Fruit fly (Drosophila melanogaster) whole organism, embryonic: ENCODE results near the gene CG5255.

ENCODE experiments used
- CG10366 ChIP-seq: fragments of 200-800 bp; sonication (Bioruptor generic); IDR thresholded peaks from 2 replicates; pipeline ENCODE4 v1.3.6; 2022; ENCODE audit warnings: missing biosample characterization, missing genetic modification characterization
- CG11504 ChIP-seq: fragments of 200-800 bp; sonication (Bioruptor generic); optimal IDR thresholded peaks from 3 replicates; lab custom pipeline; 2019; ENCODE audit warnings: missing biosample characterization, mild to moderate bottlenecking, missing genetic modification characterization, moderate library complexity
- CG1647 ChIP-seq: fragments of 200-800 bp; sonication (Bioruptor generic); optimal IDR thresholded peaks from 3 replicates; lab custom pipeline; 2016; ENCODE audit warnings: missing biosample characterization, missing genetic modification characterization
- CG18599 ChIP-seq: fragments of 200-800 bp; sonication (Bioruptor generic); optimal IDR thresholded peaks from 3 replicates; lab custom pipeline; 2017; ENCODE audit warnings: missing biosample characterization, missing genetic modification characterization, mild to moderate bottlenecking, moderate library complexity, missing genetic modification reagents
- CG3281 ChIP-seq: fragments of 200-800 bp; sonication (Bioruptor generic); optimal IDR thresholded peaks from 3 replicates; lab custom pipeline; 2017; ENCODE audit warnings: missing biosample characterization, mild to moderate bottlenecking, missing genetic modification characterization
- Hmr ChIP-seq: fragments of 200-800 bp; sonication (Bioruptor generic); optimal IDR thresholded peaks from 3 replicates; lab custom pipeline; 2017; ENCODE audit warnings: mild to moderate bottlenecking, missing biosample characterization, missing genetic modification reagents, missing genetic modification characterization
- Meics ChIP-seq: fragments of 200-800 bp; sonication (Bioruptor generic); optimal IDR thresholded peaks from 2 replicates; lab custom pipeline; 2017; ENCODE audit warnings: missing biosample characterization, mild to moderate bottlenecking, missing genetic modification characterization
- cwo ChIP-seq: fragments of 200-800 bp; sonication (Bioruptor generic); optimal IDR thresholded peaks from 3 replicates; lab custom pipeline; 2017; ENCODE audit warnings: missing biosample characterization, missing genetic modification characterization, mild to moderate bottlenecking, moderate library complexity, missing genetic modification reagents
- hkb ChIP-seq, 2 experiments: fragments of 200-800 bp in 1 of 2; fragments of >200 bp in 1 of 2; sonication (Bioruptor generic) in 1 of 2; IDR thresholded peaks in 1 of 2; optimal IDR thresholded peaks in 1 of 2; 2 replicates each; pipeline versions ENCODE4 v1.3.6 to Lab custom; 2017 to 2022; ENCODE audit warnings: missing biosample characterization in 1 of 2, missing genetic modification characterization in 1 of 2
- lab ChIP-seq: fragments of 200-800 bp; sonication (Bioruptor generic); optimal IDR thresholded peaks from 3 replicates; lab custom pipeline; 2017; ENCODE audit warnings: missing biosample characterization, missing genetic modification characterization, mild to moderate bottlenecking, moderate library complexity, missing genetic modification reagents
- sens ChIP-seq: fragments of 200-800 bp; sonication (Bioruptor generic); peaks from one replicate; lab custom pipeline; 2016; ENCODE audit warnings: missing biosample characterization, missing genetic modification characterization

The CG5255 gene

DNA sequence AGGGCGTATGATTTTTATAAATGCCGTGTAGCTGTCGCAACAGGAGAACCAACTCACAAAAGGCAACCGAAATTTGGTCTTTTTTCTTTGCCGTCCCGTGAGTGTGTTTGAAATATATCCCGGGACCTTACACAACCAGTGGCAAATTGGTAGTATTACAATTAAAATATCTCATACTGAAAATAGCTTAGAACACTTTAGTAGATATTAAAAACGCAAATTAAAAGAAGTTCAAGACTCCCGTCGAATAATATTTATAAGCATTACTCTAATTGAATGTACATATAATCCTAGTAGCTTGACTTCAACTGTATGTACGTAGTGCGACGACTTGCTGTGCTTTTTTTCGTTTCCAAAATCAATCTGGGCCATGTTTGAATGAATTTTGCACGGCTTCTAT lies 40.4 kb downstream of the CG5255 start:
- TF ChIP-seq Meics (GFP tag; lab: Kevin White, UChicago) (peak; percentile 21), hkb (optimal IDR thresholded peaks at IDR 0.05; lab: Kevin White, UChicago) (no peak), hkb (GFP tag; IDR thresholded peaks at IDR 0.05; lab: Robert Waterston, UW) (no peak), sens (GFP tag; lab: Kevin White, UChicago) (peak; percentile 26), CG3281 (peak; percentile 8), cwo (GFP tag; lab: Kevin White, UChicago) (peak; percentile 11), Hmr (GFP tag; lab: Kevin White, UChicago) (peak; percentile 12), CG11504 (tag; lab: Kevin White, UChicago) (peak; percentile 31), CG18599 (peak; percentile 68), CG1647 (GFP tag; lab: Kevin White, UChicago) (no peak), CG10366 (GFP tag; lab: Robert Waterston, UW) (no peak), lab (GFP tag; lab: Kevin White, UChicago) (peak; percentile 61)
